Fruit fly (Drosophila melanogaster) whole organism, pupa: Measurements from ENCODE around the gene Not10.

Experiments used
- CG10348 ChIP-seq: fragments of 200-800 bp; sonication (Bioruptor generic); IDR thresholded peaks from 2 replicates; pipeline ENCODE4 v1.3.6; 2022; ENCODE audit warnings: missing biosample characterization, missing genetic modification characterization
- CG13204 ChIP-seq: fragments of 200-800 bp; sonication (Bioruptor generic); optimal IDR thresholded peaks from 2 replicates; lab custom pipeline; 2018; ENCODE audit warnings: missing biosample characterization, mild to moderate bottlenecking, missing genetic modification characterization, moderate library complexity
- CG14655 ChIP-seq: fragments of 200-800 bp; sonication (Bioruptor generic); optimal IDR thresholded peaks from 3 replicates; lab custom pipeline; 2017; ENCODE audit warnings: mild to moderate bottlenecking, missing biosample characterization, missing genetic modification reagents, missing genetic modification characterization
- CG15710 ChIP-seq: fragments of 200-800 bp; sonication (Bioruptor generic); optimal IDR thresholded peaks from 2 replicates; lab custom pipeline; 2018; ENCODE audit warnings: missing biosample characterization, mild to moderate bottlenecking, missing genetic modification characterization, moderate library complexity
- CG17806 ChIP-seq: fragments of 200-800 bp; sonication (Bioruptor generic); optimal IDR thresholded peaks from 2 replicates; lab custom pipeline; 2018; ENCODE audit warnings: missing biosample characterization, mild to moderate bottlenecking, missing genetic modification characterization, moderate library complexity
- CG32121 ChIP-seq: fragments of 200-800 bp; sonication (Bioruptor generic); IDR thresholded peaks from 2 replicates; pipeline ENCODE4 v1.3.6; 2022; ENCODE audit warnings: missing biosample characterization, missing genetic modification characterization
- CG34367 ChIP-seq: fragments of 200-800 bp; sonication (Bioruptor generic); optimal IDR thresholded peaks from 2 replicates; lab custom pipeline; 2018; ENCODE audit warnings: missing biosample characterization, mild to moderate bottlenecking, missing genetic modification characterization
- CG4496 ChIP-seq: fragments of 200-800 bp; sonication (Bioruptor generic); IDR thresholded peaks from 3 replicates; pipeline ENCODE4 v1.3.6; 2022; ENCODE audit warnings: missing biosample characterization, missing genetic modification characterization
- CG8159 ChIP-seq: fragments of 200-800 bp; sonication (Bioruptor generic); optimal IDR thresholded peaks from 3 replicates; lab custom pipeline; 2018; ENCODE audit warnings: missing biosample characterization, mild to moderate bottlenecking, missing genetic modification characterization, moderate library complexity
- CG8301 ChIP-seq: fragments of 200-800 bp; sonication (Bioruptor generic); optimal IDR thresholded peaks from 2 replicates; lab custom pipeline; 2018; ENCODE audit warnings: missing biosample characterization, mild to moderate bottlenecking, missing genetic modification characterization
- CG9948 ChIP-seq: fragments of 200-800 bp; sonication (Bioruptor generic); optimal IDR thresholded peaks from 2 replicates; lab custom pipeline; 2018; ENCODE audit warnings: missing biosample characterization, mild to moderate bottlenecking, missing genetic modification characterization, moderate library complexity
- D1 ChIP-seq: fragments of 200-800 bp; sonication (Bioruptor generic); optimal IDR thresholded peaks from 2 replicates; lab custom pipeline; 2018; ENCODE audit warnings: missing biosample characterization, mild to moderate bottlenecking, missing genetic modification characterization, moderate library complexity
- EcR ChIP-seq: fragments of 200-800 bp; sonication (Bioruptor generic); optimal IDR thresholded peaks from 3 replicates; lab custom pipeline; 2019; ENCODE audit warnings: missing biosample characterization, missing genetic modification characterization, mild to moderate bottlenecking, moderate library complexity, missing genetic modification reagents
- Ets98B ChIP-seq: fragments of 200-800 bp; sonication (Bioruptor generic); IDR thresholded peaks from 2 replicates; pipeline ENCODE4 v1.3.6; 2022; ENCODE audit warnings: missing biosample characterization, missing genetic modification characterization
- Pif1A ChIP-seq: fragments of 200-800 bp; sonication (Bioruptor generic); optimal IDR thresholded peaks from 3 replicates; lab custom pipeline; 2016; ENCODE audit warnings: missing biosample characterization, missing genetic modification characterization
- Pif1B ChIP-seq: fragments of 200-800 bp; sonication (Bioruptor generic); optimal IDR thresholded peaks from 3 replicates; lab custom pipeline; 2016; ENCODE audit warnings: missing biosample characterization, missing genetic modification characterization
- Snoo ChIP-seq: fragments of 200-800 bp; sonication (Bioruptor generic); optimal IDR thresholded peaks from 3 replicates; lab custom pipeline; 2017; ENCODE audit warnings: missing biosample characterization, mild to moderate bottlenecking, missing genetic modification characterization, inconsistent platforms
- fd96Ca ChIP-seq: fragments of 200-800 bp; sonication (Bioruptor generic); IDR thresholded peaks from 3 replicates; pipeline ENCODE4 v1.3.6; 2022; ENCODE audit warnings: missing biosample characterization, missing genetic modification characterization
- gl ChIP-seq: fragments of 200-800 bp; sonication (Bioruptor generic); optimal IDR thresholded peaks from 2 replicates; lab custom pipeline; 2018; ENCODE audit warnings: missing biosample characterization, mild to moderate bottlenecking, missing genetic modification characterization
- rn ChIP-seq: fragments of 200-800 bp; sonication (Bioruptor generic); IDR thresholded peaks from 2 replicates; pipeline ENCODE4 v1.3.6; 2022; ENCODE audit warnings: missing biosample characterization, missing genetic modification characterization

The Not10 gene

DNA sequence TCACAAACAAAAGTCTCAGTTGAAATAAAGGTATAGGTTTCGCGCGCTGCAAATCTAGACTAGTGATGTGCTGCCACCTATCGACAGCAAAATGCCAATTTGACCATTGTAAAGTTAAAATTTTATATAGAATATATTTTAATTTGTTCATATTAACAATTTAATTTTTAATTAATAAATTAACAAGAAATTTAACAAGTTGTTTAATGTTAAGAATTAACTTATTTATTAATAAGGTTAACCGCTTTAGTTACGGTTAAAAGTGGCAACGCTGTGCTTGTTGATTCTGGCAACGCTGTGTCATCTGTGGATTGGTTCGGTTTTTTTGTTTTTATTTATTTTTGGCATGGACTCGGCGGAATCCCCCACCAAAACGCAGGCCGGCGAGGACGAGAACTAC, at the start of gene Not10:
Gene Not10, plus strand, starts transcription at position 279 of the 400 bp plus-strand sequence.
- TF ChIP-seq CG8159 (tag; lab: Kevin White, UChicago) (peak; percentile 32), CG32121 (GFP tag; lab: Robert Waterston, UW) (no peak), Ets98B (GFP tag; lab: Robert Waterston, UW) (peak; percentile 11; the same call in 1 of the 2 replicates)

DNA sequence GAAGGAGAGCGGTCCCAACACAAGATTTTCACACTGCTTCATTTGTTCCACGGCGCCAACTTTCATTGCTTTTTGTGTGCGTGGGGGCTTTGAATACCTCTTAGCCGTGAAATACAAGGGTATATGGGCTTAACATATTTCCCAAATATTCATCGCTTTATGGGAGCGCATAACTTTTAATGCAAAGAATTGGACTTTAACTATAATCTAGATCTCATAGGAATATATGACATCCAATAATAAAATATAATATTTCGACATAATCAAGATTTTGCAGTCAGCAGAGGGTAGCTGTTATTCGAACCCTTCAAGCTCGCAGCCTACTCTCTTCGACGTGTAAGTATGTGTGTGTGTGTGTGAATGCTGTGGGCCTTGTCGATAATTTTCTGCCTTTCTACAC, 38.8 kb upstream of the Not10 start:
- TF ChIP-seq CG10348 (no peak), CG17806 (tag; lab: Kevin White, UChicago) (no peak), CG13204 (GFP tag; lab: Kevin White, UChicago) (no peak), EcR (GFP tag; lab: Kevin White, UChicago) (no peak), CG9948 (no peak)

DNA sequence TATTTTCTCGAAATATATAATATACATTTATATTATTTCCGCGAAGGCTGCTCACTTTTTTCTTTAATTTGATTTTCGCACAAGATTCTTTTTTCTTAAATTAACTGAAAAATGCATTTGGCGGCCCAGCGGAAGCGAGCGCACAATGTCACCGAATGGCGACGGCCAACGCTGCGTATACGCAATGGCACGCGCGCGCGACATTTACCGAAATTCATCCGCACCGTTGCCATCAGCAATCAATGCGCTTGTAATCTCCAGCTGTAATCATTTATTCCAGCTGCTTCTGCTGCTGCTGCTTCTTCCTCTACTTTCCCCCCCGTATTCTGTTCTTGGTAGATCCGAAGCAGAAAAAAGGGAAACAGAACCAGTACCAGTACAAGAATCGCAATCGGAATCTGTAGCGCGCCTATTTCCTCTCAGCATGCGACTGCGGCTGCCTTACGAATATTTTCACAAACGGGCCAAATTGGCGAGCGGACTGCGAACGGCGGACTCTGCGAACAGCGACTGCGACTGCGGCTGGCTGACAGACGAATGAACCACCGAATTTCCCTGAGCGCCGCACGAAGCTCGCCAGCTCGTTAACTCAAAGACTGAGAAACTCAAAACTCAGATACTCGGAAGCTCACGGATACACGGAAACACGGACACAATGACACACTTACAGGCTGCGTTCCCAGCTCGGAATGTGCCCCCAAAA, 35.1 kb upstream of the Not10 start, which contains the start of gene Octbeta2R:
Gene Octbeta2R, minus strand, starts transcription at position 539 of the 703 bp plus-strand sequence.
- TF ChIP-seq gl (tag; lab: Kevin White, UChicago) = no peak
- no peak for TF ChIP-seq rn
- TF ChIP-seq CG32121 (GFP tag; lab: Robert Waterston, UW) = no peak
- TF ChIP-seq CG17806 (tag; lab: Kevin White, UChicago) = no peak
- no peak for TF ChIP-seq CG15710 (tag; lab: Kevin White, UChicago)
- no peak for TF ChIP-seq Pif1B (GFP tag; lab: Kevin White, UChicago)
- TF ChIP-seq CG4496 = 0 out of 3 replicates have a peak, but pooled peaks have one; percentile 15
- no peak for TF ChIP-seq CG10348
- TF ChIP-seq, all 21 proteins: peak for 1

DNA sequence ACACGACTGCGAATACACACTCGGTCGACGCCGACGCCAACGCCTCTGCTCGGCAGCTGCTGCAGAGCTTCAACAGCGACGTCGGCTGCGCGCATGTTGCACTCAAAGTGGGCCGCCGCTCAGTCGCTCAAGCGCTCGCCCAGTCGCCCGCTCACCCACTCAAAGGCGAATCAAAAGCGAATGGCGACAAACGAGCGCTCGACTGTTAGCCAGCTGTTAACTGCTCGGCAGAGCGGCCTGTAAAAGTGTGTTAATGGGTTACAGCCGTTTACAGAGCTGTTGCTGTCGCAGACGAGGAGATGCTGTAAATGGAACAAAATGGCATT, 34.6 kb upstream of the Not10 start:
- TF ChIP-seq CG10348 (no peak), Pif1A (GFP tag; lab: Kevin White, UChicago) (no peak), EcR (GFP tag; lab: Kevin White, UChicago) (no peak), D1 (tag; lab: Kevin White, UChicago) (no peak), fd96Ca (GFP tag; lab: Robert Waterston, UW) (no peak), CG14655 (GFP tag; lab: Kevin White, UChicago) (no peak), CG4496 (no peak), CG32121 (GFP tag; lab: Robert Waterston, UW) (no peak)

DNA sequence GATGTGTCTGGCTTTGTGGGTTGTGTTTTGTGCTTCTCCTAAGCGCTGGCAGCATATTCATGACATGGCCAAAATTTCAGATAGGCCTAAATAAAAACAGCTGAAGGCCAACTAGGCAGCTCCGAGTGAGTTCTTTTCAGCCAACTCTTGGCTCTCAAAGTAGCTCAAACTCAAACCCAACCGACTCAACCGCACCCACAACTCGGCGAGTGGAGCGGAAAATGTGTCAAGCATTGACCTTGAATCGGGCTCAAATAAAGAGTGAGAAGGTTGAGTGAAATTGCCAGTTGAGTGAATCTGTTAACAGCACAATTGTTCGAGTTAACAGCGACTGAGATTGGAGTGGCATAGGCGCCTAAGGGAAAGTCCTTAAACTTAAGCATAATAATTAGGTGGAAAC, 18.5 kb upstream of the Not10 start:
- TF ChIP-seq CG8159 (tag; lab: Kevin White, UChicago) (no peak), CG4496 (no peak), CG32121 (GFP tag; lab: Robert Waterston, UW) (no peak), Ets98B (GFP tag; lab: Robert Waterston, UW) (no peak), CG14655 (GFP tag; lab: Kevin White, UChicago) (no peak), CG15710 (tag; lab: Kevin White, UChicago) (no peak), CG17806 (tag; lab: Kevin White, UChicago) (no peak)

DNA sequence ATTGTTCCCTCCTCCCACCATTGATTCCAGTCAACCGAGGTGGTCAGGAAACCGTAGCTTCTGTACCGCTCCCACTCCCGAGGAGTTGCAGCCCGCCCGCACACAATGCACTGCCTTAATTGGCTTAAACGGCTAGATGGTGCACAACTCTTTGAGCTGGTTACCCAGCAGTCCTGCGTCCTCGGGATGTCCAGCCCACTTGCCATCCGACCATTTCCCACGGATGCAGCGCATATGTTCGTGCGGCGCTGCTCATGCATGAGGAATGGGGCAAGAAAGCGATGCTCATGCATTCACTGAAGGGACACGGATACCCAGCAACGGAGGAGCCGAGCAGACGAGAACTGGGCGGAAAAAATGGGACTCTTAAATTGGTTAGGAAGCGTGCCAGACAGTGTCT, 14.9 kb upstream of the Not10 start:
- TF ChIP-seq Snoo = no peak
- no peak for TF ChIP-seq CG8159 (tag; lab: Kevin White, UChicago)
- TF ChIP-seq CG9948 = no peak
- no peak for TF ChIP-seq EcR (GFP tag; lab: Kevin White, UChicago)
- no peak for TF ChIP-seq rn
- no peak for TF ChIP-seq CG17806 (tag; lab: Kevin White, UChicago)
- TF ChIP-seq Pif1B (GFP tag; lab: Kevin White, UChicago) = no peak
- TF ChIP-seq CG10348 = no peak
- no peak for TF ChIP-seq Ets98B (GFP tag; lab: Robert Waterston, UW)
- TF ChIP-seq CG8301 (tag; lab: Kevin White, UChicago) = no peak
- no peak for TF ChIP-seq CG32121 (GFP tag; lab: Robert Waterston, UW)

DNA sequence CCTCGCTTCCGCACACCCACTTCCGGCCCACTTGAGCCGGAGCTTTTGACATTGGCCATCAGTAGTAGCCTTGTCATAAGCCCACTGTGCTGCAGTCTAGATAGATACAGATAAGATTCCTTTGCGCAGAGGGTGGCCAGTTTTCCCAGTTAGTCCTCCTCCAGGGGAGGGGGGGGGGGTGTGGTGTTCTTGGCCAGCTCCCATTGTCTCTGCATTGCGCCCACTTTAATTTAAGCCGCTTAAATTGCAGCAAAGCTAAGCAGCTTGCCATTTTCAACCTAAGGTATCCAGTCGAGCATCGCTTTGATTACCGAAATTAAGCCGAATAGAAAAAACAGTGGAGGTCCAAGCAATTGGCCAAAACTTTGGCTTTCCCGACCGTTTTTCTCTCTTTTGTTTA, 7.7 kb upstream of the Not10 start:
- no peak for TF ChIP-seq CG10348
- TF ChIP-seq fd96Ca (GFP tag; lab: Robert Waterston, UW) = no peak
- no peak for TF ChIP-seq EcR (GFP tag; lab: Kevin White, UChicago)
- TF ChIP-seq rn = no peak
- no peak for TF ChIP-seq Pif1A (GFP tag; lab: Kevin White, UChicago)
- TF ChIP-seq CG34367 = no peak
- no peak for TF ChIP-seq Pif1B (GFP tag; lab: Kevin White, UChicago)
- TF ChIP-seq CG13204 (GFP tag; lab: Kevin White, UChicago) = no peak
- TF ChIP-seq gl (tag; lab: Kevin White, UChicago) = no peak
- no peak for TF ChIP-seq CG9948
- TF ChIP-seq CG32121 (GFP tag; lab: Robert Waterston, UW) = no peak

DNA sequence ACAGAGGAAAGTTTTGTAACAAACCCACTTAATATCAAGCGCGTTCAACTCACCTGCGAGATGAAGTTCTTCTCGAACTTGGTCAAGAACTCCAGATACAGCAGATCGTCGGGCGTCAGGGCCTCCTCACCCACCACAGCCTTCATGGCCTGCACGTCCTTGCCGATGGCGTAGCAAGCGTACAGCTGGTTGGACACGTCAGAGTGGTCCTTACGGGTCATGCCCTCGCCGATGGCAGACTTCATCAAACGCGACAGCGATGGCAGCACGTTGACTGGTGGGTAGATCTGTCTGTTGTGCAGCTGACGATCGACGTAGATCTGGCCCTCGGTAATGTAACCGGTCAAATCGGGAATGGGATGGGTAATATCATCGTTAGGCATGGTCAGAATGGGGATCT, 5.5 kb upstream of the Not10 start:
- TF ChIP-seq Snoo (no peak), gl (tag; lab: Kevin White, UChicago) (no peak), CG17806 (tag; lab: Kevin White, UChicago) (no peak), CG4496 (no peak), EcR (GFP tag; lab: Kevin White, UChicago) (no peak), CG8159 (tag; lab: Kevin White, UChicago) (no peak), CG8301 (tag; lab: Kevin White, UChicago) (no peak), CG34367 (no peak), Pif1B (GFP tag; lab: Kevin White, UChicago) (no peak), rn (no peak)
